Worm (Caenorhabditis elegans): ENCODE data around the gene pipp-4P.

Gene pipp-4P

DNA sequence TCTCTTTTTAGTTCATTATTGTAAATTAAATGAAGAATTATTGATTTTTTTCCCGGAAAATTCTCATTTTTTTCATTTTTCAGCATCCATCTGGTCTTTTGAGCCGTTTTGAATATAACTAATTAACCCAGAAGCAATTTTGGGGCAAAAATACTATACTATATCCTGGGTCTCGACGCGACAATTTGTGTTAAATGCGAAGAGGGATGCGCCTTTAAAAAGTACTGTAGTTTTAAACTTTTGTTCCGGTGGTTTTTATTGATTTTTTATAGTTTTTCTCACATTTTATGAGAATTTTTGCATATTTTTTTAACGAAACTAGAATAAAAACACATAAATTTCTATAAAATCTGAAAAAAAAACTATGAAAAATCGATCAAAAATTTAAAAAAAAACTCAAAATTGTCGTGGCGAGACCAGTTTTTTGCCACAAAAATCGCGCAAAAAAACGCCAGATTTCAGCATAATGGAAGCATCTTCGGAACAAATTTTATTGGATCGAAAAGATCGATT, 31.0 kb upstream of the pipp-4P start, which contains the start of gene tbcc-1:
tbcc-1 (plus strand) TSS at position 463 of the 513 bp plus-strand sequence.
- TF ChIP-seq unc-30 (tag; optimal IDR thresholded peaks at IDR 0.05) (no peak), mab-9 (GFP tag; IDR thresholded peaks at IDR 0.05) (no peak), snpc-4 (tag; optimal IDR thresholded peaks at IDR 0.05) (no peak), nhr-28 (tag; optimal IDR thresholded peaks at IDR 0.05) (no peak), fos-1 (tag; optimal IDR thresholded peaks at IDR 0.05) (no peak), skn-1 (tag; optimal IDR thresholded peaks at IDR 0.05) (no peak), lin-35 (GFP tag; optimal IDR thresholded peaks at IDR 0.05) (no peak), nhr-71 (tag; optimal IDR thresholded peaks at IDR 0.05) (no peak), nhr-76 (tag; optimal IDR thresholded peaks at IDR 0.05) (no peak), ztf-11 (tag; optimal IDR thresholded peaks at IDR 0.05) (no peak), elt-2 (tag; optimal IDR thresholded peaks at IDR 0.05) (no peak)

DNA sequence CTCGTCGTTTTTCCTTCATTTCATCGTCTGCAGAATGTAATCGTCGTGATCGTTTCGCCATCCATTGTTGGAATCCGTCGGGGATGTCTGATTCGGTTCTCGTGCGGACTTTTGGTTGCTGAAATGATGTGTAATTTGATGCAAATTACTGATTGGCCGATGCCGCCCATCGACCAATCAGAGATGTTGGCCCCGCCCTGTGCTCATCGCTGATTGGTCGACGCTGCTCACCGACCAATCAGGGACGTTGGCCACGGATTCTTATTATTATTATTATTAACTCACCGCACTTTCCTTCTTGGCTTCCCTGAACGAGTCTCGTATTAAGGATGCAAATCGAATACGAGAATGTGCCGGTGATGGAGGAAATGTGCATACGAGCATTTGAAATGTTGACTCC, 25.0 kb upstream of the pipp-4P start:
- no peak for TF ChIP-seq ztf-11 (tag; optimal IDR thresholded peaks at IDR 0.05)
- TF ChIP-seq nhr-237 (tag; optimal IDR thresholded peaks at IDR 0.05): no peak
- no peak for TF ChIP-seq grh-1 (GFP tag; IDR thresholded peaks at IDR 0.05)
- no peak for TF ChIP-seq lin-13 (GFP tag; optimal IDR thresholded peaks at IDR 0.05)
- no peak for TF ChIP-seq irx-1 (tag; optimal IDR thresholded peaks at IDR 0.05)
- no peak for TF ChIP-seq zag-1 (tag; optimal IDR thresholded peaks at IDR 0.05)
- TF ChIP-seq isw-1 (GFP tag; IDR thresholded peaks at IDR 0.05): no peak
- no peak for TF ChIP-seq pqm-1 (tag; optimal IDR thresholded peaks at IDR 0.05)
- TF ChIP-seq nhr-77 (tag; optimal IDR thresholded peaks at IDR 0.05): no peak
- TF ChIP-seq C34B4.2 (tag; optimal IDR thresholded peaks at IDR 0.05): no peak
- TF ChIP-seq nhr-28 (tag; optimal IDR thresholded peaks at IDR 0.05): no peak

ce11 chrIII:2795442-2796023, 23.5 kb upstream of the pipp-4P start:
- TF ChIP-seq snpc-4 (tag; optimal IDR thresholded peaks at IDR 0.05) (peak; percentile 6), dsc-1 (tag; optimal IDR thresholded peaks at IDR 0.05) (no peak), jun-1 (tag; optimal IDR thresholded peaks at IDR 0.05) (no peak), nhr-19 (GFP tag; conservative IDR thresholded peaks at IDR 0.05) (peak; percentile 20; the same call in 1 of the 2 replicates), ama-1 (optimal IDR thresholded peaks at IDR 0.05) (no peak), unc-130 (tag; optimal IDR thresholded peaks at IDR 0.05) (no peak), ceh-82 (tag; optimal IDR thresholded peaks at IDR 0.05) (no peak), lin-35 (GFP tag; optimal IDR thresholded peaks at IDR 0.05) (no peak)

- no peak for TF ChIP-seq grh-1 (GFP tag; IDR thresholded peaks at IDR 0.05)
- no peak for TF ChIP-seq fkh-10 (GFP tag; optimal IDR thresholded peaks at IDR 0.05)
- no peak for TF ChIP-seq Y116A8C.19 (tag; optimal IDR thresholded peaks at IDR 0.05; ENCODE audit: borderline replicate concordance)
- no peak for TF ChIP-seq alr-1 (tag; optimal IDR thresholded peaks at IDR 0.05; ENCODE audit: borderline replicate concordance)
- TF ChIP-seq jun-1 (tag; optimal IDR thresholded peaks at IDR 0.05): no peak
- no peak for TF ChIP-seq ceh-8 (GFP tag; optimal IDR thresholded peaks at IDR 0.05)
- TF ChIP-seq ceh-90 (tag; optimal IDR thresholded peaks at IDR 0.05): no peak
- no peak for TF ChIP-seq nhr-19 (GFP tag; conservative IDR thresholded peaks at IDR 0.05)
- no peak for TF ChIP-seq C16A3.4 (tag; optimal IDR thresholded peaks at IDR 0.05)
- TF ChIP-seq ztf-11 (tag; optimal IDR thresholded peaks at IDR 0.05): no peak
- no peak for TF ChIP-seq ets-5 (GFP tag; IDR thresholded peaks at IDR 0.05)
- no peak for TF ChIP-seq nhr-90 (tag; optimal IDR thresholded peaks at IDR 0.05; ENCODE audit: poor library complexity)
- no peak for TF ChIP-seq nhr-28 (tag; optimal IDR thresholded peaks at IDR 0.05)
- no peak for TF ChIP-seq lin-14 (GFP tag; optimal IDR thresholded peaks at IDR 0.05)
- TF ChIP-seq ceh-88 (GFP tag; IDR thresholded peaks at IDR 0.05): no peak
Measured at ce11 chrIII:2800743-2801142, 18.3 kb upstream of the pipp-4P start.

All from whole organism, L1 larva.